Worm (Caenorhabditis elegans) whole organism, dauer: ENCODE data around the gene acs-17.

Experiments used
- unc-62 ChIP-seq: sonication (generic microtip); optimal IDR thresholded peaks from 2 replicates; lab custom pipeline; 2017; ENCODE audit warnings: missing biosample characterization, missing genetic modification reagents, missing genetic modification characterization

The acs-17 gene

ce11 chrX:5956130-5956529 is 11.8 kb upstream of the acs-17 start:
- TF ChIP-seq unc-62 (GFP tag; lab: Kevin White, UChicago) = no peak

- no peak for TF ChIP-seq unc-62 (GFP tag; lab: Kevin White, UChicago)
Measured at ce11 chrX:5953174-5953573, 8.9 kb upstream of the acs-17 start, which contains the start of the genes R07E4.5 and R07E4.3. TSS of gene R07E4.5 (minus strand) at chrX:5953174. TSS of gene R07E4.3 (plus strand) at chrX:5953458.

- TF ChIP-seq unc-62 (GFP tag; lab: Kevin White, UChicago) = no peak
Measured at ce11 chrX:5948769-5949168, 4.5 kb upstream of the acs-17 start, which contains the start of gene mig-23. TSS of gene mig-23 (minus strand) at chrX:5948869.

- no peak for TF ChIP-seq unc-62 (GFP tag; lab: Kevin White, UChicago)
Measured at ce11 chrX:5943908-5944307, 402 bp downstream of the acs-17 start.

ce11 chrX:5942171-5942570 is 2.1 kb downstream of the acs-17 start:
- no peak for TF ChIP-seq unc-62 (GFP tag; lab: Kevin White, UChicago)

ce11 chrX:5941325-5941724 is 3.0 kb downstream of the acs-17 start:
- TF ChIP-seq unc-62 (GFP tag; lab: Kevin White, UChicago) = no peak

- TF ChIP-seq unc-62 (GFP tag; lab: Kevin White, UChicago) = no peak
Measured at ce11 chrX:5935473-5935872, 8.8 kb downstream of the acs-17 start, which contains the start of gene C46F4.3. TSS of gene C46F4.3 (plus strand) at chrX:5935773.

ce11 chrX:5932923-5933322 is 11.4 kb downstream of the acs-17 start:
- TF ChIP-seq unc-62 (GFP tag; lab: Kevin White, UChicago) = no peak

- no peak for TF ChIP-seq unc-62 (GFP tag; lab: Kevin White, UChicago)
Measured at ce11 chrX:5930822-5931221, 13.5 kb downstream of the acs-17 start, which contains the start of gene egl-6. TSS of gene egl-6 (plus strand) at chrX:5931122.

ce11 chrX:5923672-5924071 is 20.6 kb downstream of the acs-17 start:
- no peak for TF ChIP-seq unc-62 (GFP tag; lab: Kevin White, UChicago)

- no peak for TF ChIP-seq unc-62 (GFP tag; lab: Kevin White, UChicago)
Measured at ce11 chrX:5919097-5919496, 25.2 kb downstream of the acs-17 start, which contains the start of gene capa-1. TSS of gene capa-1 (plus strand) at chrX:5919397.

ce11 chrX:5917284-5917683 is 27.0 kb downstream of the acs-17 start, which contains the start of gene Y23B4A.1:
TSS of gene Y23B4A.1 (minus strand) at chrX:5917384.
- no peak for TF ChIP-seq unc-62 (GFP tag; lab: Kevin White, UChicago)

- no peak for TF ChIP-seq unc-62 (GFP tag; lab: Kevin White, UChicago)
Measured at ce11 chrX:5905764-5906163, 38.5 kb downstream of the acs-17 start.

- TF ChIP-seq unc-62 (GFP tag; lab: Kevin White, UChicago) = no peak
Measured at ce11 chrX:5904603-5905081, 39.7 kb downstream of the acs-17 start, which contains the start of gene nlp-49. TSS of gene nlp-49 (plus strand) at chrX:5904653.

- TF ChIP-seq unc-62 (GFP tag; lab: Kevin White, UChicago) = no peak
Measured at ce11 chrX:5903896-5904295, 40.4 kb downstream of the acs-17 start.

ce11 chrX:5901499-5901898 is 42.8 kb downstream of the acs-17 start:
- TF ChIP-seq unc-62 (GFP tag; lab: Kevin White, UChicago) = no peak

ce11 chrX:5897038-5897437 is 47.3 kb downstream of the acs-17 start, which contains the start of gene tbc-16:
TSS of gene tbc-16 (plus strand) at chrX:5897338.
- no peak for TF ChIP-seq unc-62 (GFP tag; lab: Kevin White, UChicago)
